Fruit fly (Drosophila melanogaster) whole organism, embryonic: ENCODE measurements around the gene SPR.
A peak's percentile ranks its signal among the peaks of the same experiment; 100 is the strongest.

Experiments used
- B-H2 ChIP-seq: fragments of 200-800 bp; sonication (Bioruptor generic); optimal IDR thresholded peaks from 2 replicates; lab custom pipeline; 2018; ENCODE audit warnings: missing biosample characterization, mild to moderate bottlenecking, missing genetic modification characterization
- CG10147 ChIP-seq: fragments of 200-800 bp; sonication (Bioruptor generic); optimal IDR thresholded peaks from 2 replicates; lab custom pipeline; 2019; ENCODE audit warnings: missing biosample characterization, mild to moderate bottlenecking, missing genetic modification characterization, moderate library complexity
- CG1024 ChIP-seq: fragments of 200-800 bp; sonication (Bioruptor generic); IDR thresholded peaks from 2 replicates; pipeline ENCODE4 v1.3.6; 2022; ENCODE audit warnings: missing biosample characterization, missing genetic modification characterization
- CG11723 ChIP-seq: fragments of 200-800 bp; sonication (Bioruptor generic); optimal IDR thresholded peaks from 2 replicates; lab custom pipeline; 2017; ENCODE audit warnings: missing biosample characterization, mild to moderate bottlenecking, missing genetic modification characterization
- CG14014 ChIP-seq: fragments of 200-800 bp; sonication (Bioruptor generic); IDR thresholded peaks from 2 replicates; pipeline ENCODE4 v1.3.6; 2022; ENCODE audit warnings: missing biosample characterization, missing genetic modification characterization
- CG14441 ChIP-seq: fragments of 200-800 bp; sonication (Bioruptor generic); IDR thresholded peaks from 2 replicates; pipeline ENCODE4 v1.3.6; 2022; ENCODE audit warnings: missing biosample characterization, missing genetic modification characterization
- CG14965 ChIP-seq: fragments of 200-800 bp; sonication (Bioruptor generic); optimal IDR thresholded peaks from 2 replicates; lab custom pipeline; 2016; ENCODE audit warnings: missing biosample characterization, missing genetic modification characterization, borderline replicate concordance
- CG15073 ChIP-seq: fragments of 200-800 bp; sonication (Bioruptor generic); optimal IDR thresholded peaks from 2 replicates; lab custom pipeline; 2016; ENCODE audit warnings: missing biosample characterization, missing genetic modification characterization
- CG17328 ChIP-seq: fragments of 200-800 bp; sonication (Bioruptor generic); IDR thresholded peaks from 2 replicates; pipeline ENCODE4 v1.3.6; 2022; ENCODE audit warnings: missing biosample characterization, missing genetic modification characterization
- CG1832 ChIP-seq: fragments of 200-800 bp; sonication (Bioruptor generic); optimal IDR thresholded peaks from 2 replicates; lab custom pipeline; 2017; ENCODE audit warnings: missing biosample characterization, mild to moderate bottlenecking, missing genetic modification characterization, inconsistent platforms
- CG31388 ChIP-seq: fragments of 200-800 bp; sonication (Bioruptor generic); optimal IDR thresholded peaks from 2 replicates; lab custom pipeline; 2016; ENCODE audit warnings: missing biosample characterization, missing genetic modification characterization
- CG3163 ChIP-seq: fragments of 200-800 bp; sonication (Bioruptor generic); optimal IDR thresholded peaks from 3 replicates; lab custom pipeline; 2016; ENCODE audit warnings: missing biosample characterization, missing genetic modification characterization
- CG6254 ChIP-seq: fragments of 200-800 bp; sonication (Bioruptor generic); optimal IDR thresholded peaks from 3 replicates; lab custom pipeline; 2017; ENCODE audit warnings: mild to moderate bottlenecking, missing biosample characterization, missing genetic modification reagents, missing genetic modification characterization
- CG6765 ChIP-seq: fragments of 200-800 bp; sonication (Bioruptor generic); optimal IDR thresholded peaks from 3 replicates; lab custom pipeline; 2017; ENCODE audit warnings: missing biosample characterization, mild to moderate bottlenecking, missing genetic modification characterization
- CG7928 ChIP-seq: fragments of 200-800 bp; sonication (Bioruptor generic); optimal IDR thresholded peaks from 2 replicates; lab custom pipeline; 2017; ENCODE audit warnings: missing biosample characterization, mild to moderate bottlenecking, missing genetic modification characterization
- CG9797 ChIP-seq: fragments of 200-800 bp; sonication (Bioruptor generic); optimal IDR thresholded peaks from 3 replicates; lab custom pipeline; 2018; ENCODE audit warnings: missing biosample characterization, mild to moderate bottlenecking, missing genetic modification characterization
- CG9817 ChIP-seq: fragments of 200-800 bp; sonication (Bioruptor generic); optimal IDR thresholded peaks from 2 replicates; lab custom pipeline; 2018; ENCODE audit warnings: missing biosample characterization, mild to moderate bottlenecking, missing genetic modification characterization, moderate library complexity
- D19A ChIP-seq: fragments of 200-800 bp; optimal IDR thresholded peaks from 3 replicates; lab custom pipeline; 2019; ENCODE audit warnings: missing biosample characterization, mild to moderate bottlenecking, missing genetic modification characterization, moderate library complexity
- Dbx ChIP-seq: fragments of 200-800 bp; sonication (Bioruptor generic); IDR thresholded peaks from 3 replicates; pipeline ENCODE4 v1.3.6; 2022; ENCODE audit warnings: missing biosample characterization, missing genetic modification characterization
- Dip2 ChIP-seq: fragments of 200-800 bp; sonication (Bioruptor generic); IDR thresholded peaks from 2 replicates; pipeline ENCODE4 v1.3.6; 2022; ENCODE audit warnings: missing biosample characterization, missing genetic modification characterization
- Eip74EF ChIP-seq, 2 experiments: fragments of 200-800 bp in 1 of 2; fragments of >200 bp in 1 of 2; sonication (Bioruptor generic) in 1 of 2; optimal IDR thresholded peaks; 2 replicates each; lab custom pipeline; 2017 to 2019; ENCODE audit warnings: missing biosample characterization in 2 of 2, missing genetic modification characterization in 2 of 2, mild to moderate bottlenecking in 1 of 2, moderate library complexity in 1 of 2
- Gug ChIP-seq: fragments of 200-800 bp; sonication (Bioruptor generic); IDR thresholded peaks from 4 replicates; pipeline ENCODE4 v1.3.6; 2022; ENCODE audit warnings: missing biosample characterization, missing genetic modification characterization
- Hsf ChIP-seq: fragments of 200-800 bp; sonication (Bioruptor generic); optimal IDR thresholded peaks from 3 replicates; lab custom pipeline; 2016; ENCODE audit warnings: missing biosample characterization, missing genetic modification characterization
- Lim3 ChIP-seq: fragments of 200-800 bp; sonication (Bioruptor generic); IDR thresholded peaks from 2 replicates; pipeline ENCODE4 v1.3.6; 2022; ENCODE audit warnings: missing biosample characterization, missing genetic modification characterization
- MESR4 ChIP-seq: fragments of 200-800 bp; sonication (Bioruptor generic); optimal IDR thresholded peaks from 2 replicates; lab custom pipeline; 2018; ENCODE audit warnings: missing biosample characterization, mild to moderate bottlenecking, missing genetic modification characterization, moderate library complexity
- Mad ChIP-seq: fragments of 200-800 bp; sonication (Bioruptor generic); optimal IDR thresholded peaks from 2 replicates; lab custom pipeline; 2016; ENCODE audit warnings: missing biosample characterization, missing genetic modification characterization
- Neu2 ChIP-seq: fragments of 200-800 bp; sonication (Bioruptor generic); optimal IDR thresholded peaks from 3 replicates; lab custom pipeline; 2016; ENCODE audit warnings: missing biosample characterization, missing genetic modification characterization, borderline replicate concordance
- Opbp ChIP-seq: fragments of 200-800 bp; sonication (Bioruptor generic); IDR thresholded peaks from 3 replicates; pipeline ENCODE4 v1.3.6; 2022; ENCODE audit warnings: missing biosample characterization, missing genetic modification characterization; ENCODE audit not compliant: partially characterized antibody
- Sox100B ChIP-seq: fragments of 200-800 bp; sonication (Bioruptor generic); optimal IDR thresholded peaks from 3 replicates; lab custom pipeline; 2018; ENCODE audit warnings: missing biosample characterization, mild to moderate bottlenecking, missing genetic modification characterization
- Tbp ChIP-seq: fragments of >200 bp; optimal IDR thresholded peaks from 2 replicates; lab custom pipeline; 2018; ENCODE audit warnings: missing biosample characterization, missing genetic modification characterization
- amos ChIP-seq: fragments of 200-800 bp; sonication (Bioruptor generic); IDR thresholded peaks from 2 replicates; pipeline ENCODE4 v1.3.6; 2022; ENCODE audit warnings: missing biosample characterization, missing genetic modification characterization; ENCODE audit not compliant: partially characterized antibody
- bab2 ChIP-seq: fragments of 200-800 bp; sonication (Bioruptor generic); optimal IDR thresholded peaks from 2 replicates; lab custom pipeline; 2016; ENCODE audit warnings: missing biosample characterization, missing genetic modification characterization
- br ChIP-seq: fragments of >200 bp; optimal IDR thresholded peaks from 2 replicates; lab custom pipeline; 2017
- bsh ChIP-seq, 2 experiments: fragments of 200-800 bp; sonication (Bioruptor generic); optimal IDR thresholded peaks; 2 replicates each; lab custom pipeline; 2017 to 2018; ENCODE audit warnings: mild to moderate bottlenecking in 2 of 2, missing biosample characterization in 2 of 2, missing genetic modification characterization in 2 of 2, moderate library complexity in 1 of 2
- chif ChIP-seq, 2 experiments: fragments of 200-800 bp; sonication (Bioruptor generic); optimal IDR thresholded peaks; 3 replicates each; lab custom pipeline; 2016; ENCODE audit warnings: missing biosample characterization in 2 of 2, missing genetic modification characterization in 2 of 2
- dmrt11E ChIP-seq: fragments of 200-800 bp; sonication (Bioruptor generic); optimal IDR thresholded peaks from 3 replicates; lab custom pipeline; 2018; ENCODE audit warnings: missing biosample characterization, mild to moderate bottlenecking, missing genetic modification characterization, moderate library complexity
- emc ChIP-seq: fragments of 200-800 bp; sonication (Bioruptor generic); optimal IDR thresholded peaks from 2 replicates; lab custom pipeline; 2016; ENCODE audit warnings: missing biosample characterization, missing genetic modification characterization
- eyg ChIP-seq: fragments of 200-800 bp; sonication (Bioruptor generic); optimal IDR thresholded peaks from 3 replicates; lab custom pipeline; 2016; ENCODE audit warnings: missing biosample characterization, missing genetic modification characterization
- fu2 ChIP-seq: fragments of 200-800 bp; sonication (Bioruptor generic); optimal IDR thresholded peaks from 2 replicates; lab custom pipeline; 2016; ENCODE audit warnings: missing biosample characterization, missing genetic modification characterization
- gem ChIP-seq: fragments of 200-800 bp; sonication (Bioruptor generic); optimal IDR thresholded peaks from 2 replicates; lab custom pipeline; 2019; ENCODE audit warnings: missing biosample characterization, mild to moderate bottlenecking, missing genetic modification characterization, moderate library complexity
- gro ChIP-seq: fragments of 200-800 bp; sonication (Bioruptor generic); optimal IDR thresholded peaks from 2 replicates; lab custom pipeline; 2016; ENCODE audit warnings: missing biosample characterization, missing genetic modification characterization
- inv ChIP-seq: fragments of 200-800 bp; sonication (Bioruptor generic); IDR thresholded peaks from 2 replicates; pipeline ENCODE4 v1.3.6; 2022; ENCODE audit warnings: missing biosample characterization, missing genetic modification characterization; ENCODE audit not compliant: partially characterized antibody
- kni ChIP-seq: fragments of 200-800 bp; sonication (Bioruptor generic); optimal IDR thresholded peaks from 3 replicates; lab custom pipeline; 2017; ENCODE audit warnings: mild to moderate bottlenecking, missing biosample characterization, missing genetic modification reagents, missing genetic modification characterization
- org-1 ChIP-seq: fragments of 200-800 bp; sonication (Bioruptor generic); optimal IDR thresholded peaks from 2 replicates; lab custom pipeline; 2017; ENCODE audit warnings: missing biosample characterization, missing genetic modification characterization
- pros ChIP-seq: fragments of 200-800 bp; sonication (Bioruptor generic); optimal IDR thresholded peaks from 3 replicates; lab custom pipeline; 2019; ENCODE audit warnings: missing biosample characterization, mild to moderate bottlenecking, missing genetic modification characterization, moderate library complexity
- row ChIP-seq: fragments of 200-800 bp; sonication (Bioruptor generic); IDR thresholded peaks from 3 replicates; pipeline ENCODE4 v1.3.6; 2022; ENCODE audit warnings: missing biosample characterization, missing genetic modification characterization
- tap ChIP-seq: fragments of 200-800 bp; optimal IDR thresholded peaks from 3 replicates; lab custom pipeline; 2019; ENCODE audit warnings: missing biosample characterization, mild to moderate bottlenecking, missing genetic modification characterization, moderate library complexity
- tio ChIP-seq: fragments of 200-800 bp; sonication (Bioruptor generic); optimal IDR thresholded peaks from 2 replicates; lab custom pipeline; 2017; ENCODE audit warnings: missing biosample characterization, missing genetic modification characterization, inconsistent platforms
- zf30C ChIP-seq: fragments of 200-800 bp; sonication (Bioruptor generic); optimal IDR thresholded peaks from 3 replicates; lab custom pipeline; 2018; ENCODE audit warnings: missing biosample characterization, mild to moderate bottlenecking, missing genetic modification characterization

SPR gene

dm6 chrX:5429778-5430576, 16.5 kb upstream of the SPR start (continued):
- TF ChIP-seq Mad (GFP tag; lab: Kevin White, UChicago) (peak; percentile 55), CG3163 (GFP tag; lab: Kevin White, UChicago) (peak; percentile 30), CG1832 (GFP tag; lab: Kevin White, UChicago) (no peak), eyg (GFP tag; lab: Kevin White, UChicago) (peak; percentile 19), CG9797 (GFP tag; lab: Kevin White, UChicago) (no peak), Sox100B (GFP tag; lab: Kevin White, UChicago) (peak; percentile 77), pros (GFP tag; lab: Kevin White, UChicago) (no peak), org-1 (GFP tag; lab: Kevin White, UChicago) (peak; percentile 80), zf30C (GFP tag; lab: Kevin White, UChicago) (no peak), bsh (GFP tag; optimal IDR thresholded peaks at IDR 0.05; lab: Kevin White, UChicago) (peak; percentile 45 to 75), CG10147 (peak; percentile 87), gem (tag; lab: Kevin White, UChicago) (peak; percentile 88), D19A (tag; lab: Kevin White, UChicago) (peak; percentile 39), CG6765 (GFP tag; lab: Kevin White, UChicago) (peak; percentile 83), CG1024 (GFP tag; lab: Robert Waterston, UW) (0 out of 2 replicates have a peak, but pooled peaks have one; percentile 41), fu2 (GFP tag; lab: Kevin White, UChicago) (peak; percentile 72), Neu2 (GFP tag; lab: Kevin White, UChicago) (no peak), kni (no peak), CG7928 (peak; percentile 61), CG14965 (no peak), CG9817 (tag; lab: Kevin White, UChicago) (peak; percentile 85), bab2 (peak; percentile 76), tap (tag; lab: Kevin White, UChicago) (peak; percentile 38), CG31388 (peak; percentile 42), gro (GFP tag; lab: Kevin White, UChicago) (peak; percentile 75), Dip2 (GFP tag; lab: Robert Waterston, UW) (0 out of 2 replicates have a peak, but pooled peaks have one; percentile 35), Lim3 (no peak; the same call in 1 of the 2 replicates), chif (GFP tag; optimal IDR thresholded peaks at IDR 0.05; lab: Kevin White, UChicago) (peak; percentile 52 to 61), Gug (GFP tag; lab: Robert Waterston, UW) (peak; percentile 76), CG14014 (GFP tag; lab: Robert Waterston, UW) (peak; percentile 78), MESR4 (GFP tag; lab: Kevin White, UChicago) (no peak), row (GFP tag; lab: Robert Waterston, UW) (peak; percentile 96), Eip74EF (GFP tag; optimal IDR thresholded peaks at IDR 0.05; lab: Kevin White, UChicago) (peak in 1 of 2 experiments; percentile 62), Hsf (GFP tag; lab: Kevin White, UChicago) (peak; percentile 78), Tbp (no peak), Dbx (GFP tag; lab: Robert Waterston, UW) (peak; percentile 88), CG17328 (GFP tag; lab: Robert Waterston, UW) (peak; percentile 47), inv (GFP tag; lab: Robert Waterston, UW) (no peak), B-H2 (GFP tag; lab: Kevin White, UChicago) (peak; percentile 82), amos (peak; percentile 22; the same call in 1 of the 2 replicates), emc (GFP tag; lab: Kevin White, UChicago) (peak; percentile 35), tio (peak; percentile 81), CG14441 (GFP tag; lab: Robert Waterston, UW) (peak; percentile 81), CG15073 (GFP tag; lab: Kevin White, UChicago) (no peak), br (lab: Kevin White, UChicago) (no peak), Opbp (GFP tag; lab: Robert Waterston, UW) (no peak), CG6254 (GFP tag; lab: Kevin White, UChicago) (peak; percentile 8), dmrt11E (no peak), CG11723 (GFP tag; lab: Kevin White, UChicago) (peak; percentile 44)
